Worm (Caenorhabditis elegans): Measurements from ENCODE around the gene rha-1.

The rha-1 gene

ce11 chrII:8895895-8896294 lies 12.4 kb upstream of the rha-1 start:
- no peak for TF ChIP-seq cnd-1 (tag; optimal IDR thresholded peaks at IDR 0.05)
- TF ChIP-seq unc-120 (tag; optimal IDR thresholded peaks at IDR 0.05; ENCODE audit: poor library complexity, severe bottlenecking) = no peak
- TF ChIP-seq sem-2 (GFP tag; optimal IDR thresholded peaks at IDR 0.05) = no peak
- TF ChIP-seq elt-1 (tag; optimal IDR thresholded peaks at IDR 0.05; ENCODE audit: borderline replicate concordance, insufficient read depth) = no peak
- TF ChIP-seq mep-1 (tag; optimal IDR thresholded peaks at IDR 0.05) = no peak
- TF ChIP-seq zip-8 (tag; optimal IDR thresholded peaks at IDR 0.05) = no peak
- TF ChIP-seq pha-4 (tag; optimal IDR thresholded peaks at IDR 0.05) = no peak
- TF ChIP-seq nhr-2 (tag; optimal IDR thresholded peaks at IDR 0.05) = no peak
- no peak for TF ChIP-seq snpc-4 (tag; optimal IDR thresholded peaks at IDR 0.05)
- no peak for TF ChIP-seq nhr-237 (tag; optimal IDR thresholded peaks at IDR 0.05)
- no peak for TF ChIP-seq ceh-83 (GFP tag; optimal IDR thresholded peaks at IDR 0.05)
- TF ChIP-seq ham-2 (GFP tag; optimal IDR thresholded peaks at IDR 0.05) = no peak
- no peak for TF ChIP-seq tbx-8 (GFP tag; optimal IDR thresholded peaks at IDR 0.05)
- no peak for TF ChIP-seq bed-3 (GFP tag; optimal IDR thresholded peaks at IDR 0.05)
- no peak for TF ChIP-seq ces-1 (GFP tag; optimal IDR thresholded peaks at IDR 0.05)
- no peak for TF ChIP-seq lsy-2 (tag; optimal IDR thresholded peaks at IDR 0.05)
- TF ChIP-seq unc-39 (tag; optimal IDR thresholded peaks at IDR 0.05) = no peak
- TF ChIP-seq mls-2 (tag; optimal IDR thresholded peaks at IDR 0.05) = no peak
- no peak for TF ChIP-seq unc-62 (GFP tag; optimal IDR thresholded peaks at IDR 0.05)

- TF ChIP-seq elt-3 (tag; optimal IDR thresholded peaks at IDR 0.05) (no peak), nhr-2 (tag; optimal IDR thresholded peaks at IDR 0.05) (peak; percentile 57), hlh-1 (tag; optimal IDR thresholded peaks at IDR 0.05) (peak; percentile 6), elt-1 (tag; optimal IDR thresholded peaks at IDR 0.05; ENCODE audit: borderline replicate concordance, insufficient read depth) (peak; percentile 90)
Measured at ce11 chrII:8895398-8895797, 11.9 kb upstream of the rha-1 start.

ce11 chrII:8891606-8892005 lies 8.1 kb upstream of the rha-1 start:
- TF ChIP-seq hlh-1 (tag; optimal IDR thresholded peaks at IDR 0.05) = peak; percentile 51
- TF ChIP-seq mls-2 (tag; optimal IDR thresholded peaks at IDR 0.05) = no peak
- TF ChIP-seq nhr-2 (tag; optimal IDR thresholded peaks at IDR 0.05) = no peak

ce11 chrII:8891042-8891441 lies 7.6 kb upstream of the rha-1 start:
- no peak for TF ChIP-seq snpc-4 (tag; optimal IDR thresholded peaks at IDR 0.05)
- TF ChIP-seq lsy-2 (tag; optimal IDR thresholded peaks at IDR 0.05) = peak; percentile 63
- TF ChIP-seq drap-1 (GFP tag; optimal IDR thresholded peaks at IDR 0.05) = no peak
- TF ChIP-seq unc-120 (tag; optimal IDR thresholded peaks at IDR 0.05; ENCODE audit: poor library complexity, severe bottlenecking) = no peak
- TF ChIP-seq nhr-28 (tag; optimal IDR thresholded peaks at IDR 0.05) = no peak
- no peak for TF ChIP-seq ceh-43 (GFP tag; optimal IDR thresholded peaks at IDR 0.05)
- no peak for TF ChIP-seq flh-1 (GFP tag; optimal IDR thresholded peaks at IDR 0.05)
- no peak for TF ChIP-seq nhr-12 (tag; optimal IDR thresholded peaks at IDR 0.05)

ce11 chrII:8890530-8890929 lies 7.1 kb upstream of the rha-1 start:
- TF ChIP-seq nhr-28 (tag; optimal IDR thresholded peaks at IDR 0.05) (no peak), unc-62 (GFP tag; optimal IDR thresholded peaks at IDR 0.05) (peak; percentile 57), ces-1 (GFP tag; optimal IDR thresholded peaks at IDR 0.05) (no peak), elt-1 (tag; optimal IDR thresholded peaks at IDR 0.05; ENCODE audit: borderline replicate concordance, insufficient read depth) (peak; percentile 91), elt-3 (tag; optimal IDR thresholded peaks at IDR 0.05) (peak; percentile 41)

ce11 chrII:8890017-8890416 lies 6.6 kb upstream of the rha-1 start:
- TF ChIP-seq mab-5 (tag; optimal IDR thresholded peaks at IDR 0.05) (no peak), sem-2 (GFP tag; optimal IDR thresholded peaks at IDR 0.05) (no peak), nhr-28 (tag; optimal IDR thresholded peaks at IDR 0.05) (no peak), sptf-1 (tag; optimal IDR thresholded peaks at IDR 0.05) (no peak), mls-2 (tag; optimal IDR thresholded peaks at IDR 0.05) (no peak), ceh-83 (GFP tag; optimal IDR thresholded peaks at IDR 0.05) (no peak), bed-3 (GFP tag; optimal IDR thresholded peaks at IDR 0.05) (no peak), ces-1 (GFP tag; optimal IDR thresholded peaks at IDR 0.05) (no peak), ham-2 (GFP tag; optimal IDR thresholded peaks at IDR 0.05) (no peak), snpc-4 (tag; optimal IDR thresholded peaks at IDR 0.05) (no peak), nhr-237 (tag; optimal IDR thresholded peaks at IDR 0.05) (no peak), lsy-2 (tag; optimal IDR thresholded peaks at IDR 0.05) (no peak), hlh-1 (tag; optimal IDR thresholded peaks at IDR 0.05) (no peak)

All from whole organism, mixed stage, embryonic.